Fruit fly (Drosophila melanogaster) whole organism, embryonic: Measurements from ENCODE around the gene Bug22.
A peak's percentile ranks its signal among the peaks of the same experiment; 100 is the strongest.

ENCODE experiments used
- Atf3 ChIP-seq: fragments of 200-800 bp; sonication (Bioruptor generic); optimal IDR thresholded peaks from 3 replicates; lab custom pipeline; 2016; ENCODE audit warnings: missing biosample characterization, missing genetic modification characterization
- B-H2 ChIP-seq: fragments of 200-800 bp; sonication (Bioruptor generic); optimal IDR thresholded peaks from 2 replicates; lab custom pipeline; 2018; ENCODE audit warnings: missing biosample characterization, mild to moderate bottlenecking, missing genetic modification characterization
- CG10366 ChIP-seq: fragments of 200-800 bp; sonication (Bioruptor generic); IDR thresholded peaks from 2 replicates; pipeline ENCODE4 v1.3.6; 2022; ENCODE audit warnings: missing biosample characterization, missing genetic modification characterization
- CG11723 ChIP-seq: fragments of 200-800 bp; sonication (Bioruptor generic); optimal IDR thresholded peaks from 2 replicates; lab custom pipeline; 2017; ENCODE audit warnings: missing biosample characterization, mild to moderate bottlenecking, missing genetic modification characterization
- CG12236 ChIP-seq: fragments of 200-800 bp; sonication (Bioruptor generic); optimal IDR thresholded peaks from 2 replicates; lab custom pipeline; 2016; ENCODE audit warnings: missing biosample characterization, missing genetic modification characterization
- CG1233 ChIP-seq: fragments of 200-800 bp; sonication (Bioruptor generic); optimal IDR thresholded peaks from 4 replicates; lab custom pipeline; 2018; ENCODE audit warnings: missing biosample characterization, mild to moderate bottlenecking, missing genetic modification characterization
- CG12942 ChIP-seq: fragments of 200-800 bp; sonication (Bioruptor generic); optimal IDR thresholded peaks from 3 replicates; lab custom pipeline; 2016; ENCODE audit warnings: missing biosample characterization, missing genetic modification characterization
- CG13123 ChIP-seq: fragments of 200-800 bp; sonication (Bioruptor generic); optimal IDR thresholded peaks from 2 replicates; lab custom pipeline; 2016; ENCODE audit warnings: missing biosample characterization, missing genetic modification characterization
- CG13775 ChIP-seq: fragments of 200-800 bp; sonication (Bioruptor generic); optimal IDR thresholded peaks from 3 replicates; lab custom pipeline; 2017; ENCODE audit warnings: missing biosample characterization, mild to moderate bottlenecking, missing genetic modification characterization
- CG14050 ChIP-seq: fragments of 200-800 bp; sonication (Bioruptor generic); IDR thresholded peaks from 3 replicates; pipeline ENCODE4 v1.3.6; 2022; ENCODE audit warnings: missing biosample characterization, missing genetic modification characterization
- CG15479 ChIP-seq: fragments of 200-800 bp; sonication (Bioruptor generic); optimal IDR thresholded peaks from 3 replicates; lab custom pipeline; 2019; ENCODE audit warnings: missing biosample characterization, mild to moderate bottlenecking, missing genetic modification characterization, moderate library complexity
- CG17612 ChIP-seq: fragments of 200-800 bp; sonication (Bioruptor generic); IDR thresholded peaks from 2 replicates; pipeline ENCODE4 v1.3.6; 2022; ENCODE audit warnings: missing biosample characterization, missing genetic modification characterization
- CG18599 ChIP-seq: fragments of 200-800 bp; sonication (Bioruptor generic); optimal IDR thresholded peaks from 3 replicates; lab custom pipeline; 2017; ENCODE audit warnings: missing biosample characterization, missing genetic modification characterization, mild to moderate bottlenecking, moderate library complexity, missing genetic modification reagents
- CG2678 ChIP-seq: fragments of 200-800 bp; sonication (Bioruptor generic); optimal IDR thresholded peaks from 3 replicates; lab custom pipeline; 2019; ENCODE audit warnings: missing biosample characterization, mild to moderate bottlenecking, missing genetic modification characterization, moderate library complexity
- CG32772 ChIP-seq: fragments of 200-800 bp; sonication (Bioruptor generic); IDR thresholded peaks from 2 replicates; pipeline ENCODE4 v1.3.6; 2022; ENCODE audit warnings: missing biosample characterization, missing genetic modification characterization
- CG4617 ChIP-seq: fragments of 200-800 bp; sonication (Bioruptor generic); optimal IDR thresholded peaks from 3 replicates; lab custom pipeline; 2016; ENCODE audit warnings: missing biosample characterization, missing genetic modification characterization, borderline replicate concordance
- CG4854 ChIP-seq: fragments of 200-800 bp; sonication (Bioruptor generic); optimal IDR thresholded peaks from 2 replicates; lab custom pipeline; 2016; ENCODE audit warnings: missing biosample characterization, missing genetic modification characterization, inconsistent platforms
- CG6175 ChIP-seq: fragments of 200-800 bp; sonication (Bioruptor generic); IDR thresholded peaks from 3 replicates; pipeline ENCODE4 v1.3.6; 2022; ENCODE audit warnings: missing biosample characterization, missing genetic modification characterization
- CG6765 ChIP-seq: fragments of 200-800 bp; sonication (Bioruptor generic); optimal IDR thresholded peaks from 3 replicates; lab custom pipeline; 2017; ENCODE audit warnings: missing biosample characterization, mild to moderate bottlenecking, missing genetic modification characterization
- CG6854 ChIP-seq: fragments of 200-800 bp; sonication (Bioruptor generic); optimal IDR thresholded peaks from 3 replicates; lab custom pipeline; 2017; ENCODE audit warnings: missing biosample characterization, mild to moderate bottlenecking, missing genetic modification characterization
- Deaf1 ChIP-seq: fragments of 200-800 bp; optimal IDR thresholded peaks from 3 replicates; lab custom pipeline; 2019; ENCODE audit warnings: missing biosample characterization, mild to moderate bottlenecking, missing genetic modification characterization, moderate library complexity
- Doc3 ChIP-seq: fragments of 200-800 bp; sonication (Bioruptor generic); IDR thresholded peaks from 3 replicates; pipeline ENCODE4 v1.3.6; 2022; ENCODE audit warnings: missing biosample characterization, missing genetic modification characterization; ENCODE audit not compliant: partially characterized antibody
- Hr78 ChIP-seq, 2 experiments: fragments of 200-800 bp in 1 of 2; fragments of >200 bp in 1 of 2; sonication (Bioruptor generic) in 1 of 2; optimal IDR thresholded peaks; 2 replicates each; lab custom pipeline; 2017 to 2019; ENCODE audit warnings: missing biosample characterization in 2 of 2, missing genetic modification characterization in 2 of 2, mild to moderate bottlenecking in 1 of 2, moderate library complexity in 1 of 2
- Lpt ChIP-seq: fragments of >200 bp; optimal IDR thresholded peaks from 2 replicates; lab custom pipeline; 2018; ENCODE audit warnings: missing biosample characterization, missing genetic modification characterization
- Meics ChIP-seq: fragments of 200-800 bp; sonication (Bioruptor generic); optimal IDR thresholded peaks from 2 replicates; lab custom pipeline; 2017; ENCODE audit warnings: missing biosample characterization, mild to moderate bottlenecking, missing genetic modification characterization
- Myb ChIP-seq: fragments of 200-800 bp; sonication (Bioruptor generic); optimal IDR thresholded peaks from 2 replicates; lab custom pipeline; 2016; ENCODE audit warnings: missing biosample characterization, missing genetic modification characterization
- Oaz ChIP-seq: fragments of 200-800 bp; sonication (Bioruptor generic); IDR thresholded peaks from 2 replicates; pipeline ENCODE4 v1.3.6; 2022; ENCODE audit warnings: missing biosample characterization, missing genetic modification characterization
- Rx ChIP-seq: fragments of 200-800 bp; sonication (Bioruptor generic); IDR thresholded peaks from 2 replicates; pipeline ENCODE4 v1.3.6; 2022; ENCODE audit warnings: missing biosample characterization, missing genetic modification characterization
- Sox102F ChIP-seq: fragments of 200-800 bp; sonication (Bioruptor generic); optimal IDR thresholded peaks from 2 replicates; lab custom pipeline; 2018; ENCODE audit warnings: missing biosample characterization, mild to moderate bottlenecking, missing genetic modification characterization, moderate library complexity
- ash1 ChIP-seq: fragments of 200-800 bp; sonication (Bioruptor generic); optimal IDR thresholded peaks from 2 replicates; lab custom pipeline; 2018; ENCODE audit warnings: missing biosample characterization, mild to moderate bottlenecking, missing genetic modification characterization
- bab2 ChIP-seq: fragments of 200-800 bp; sonication (Bioruptor generic); optimal IDR thresholded peaks from 2 replicates; lab custom pipeline; 2016; ENCODE audit warnings: missing biosample characterization, missing genetic modification characterization
- chif ChIP-seq, 2 experiments: fragments of 200-800 bp; sonication (Bioruptor generic); optimal IDR thresholded peaks; 3 replicates each; lab custom pipeline; 2016; ENCODE audit warnings: missing biosample characterization in 2 of 2, missing genetic modification characterization in 2 of 2
- ftz-f1 ChIP-seq: fragments of 200-800 bp; sonication (Bioruptor generic); optimal IDR thresholded peaks from 2 replicates; lab custom pipeline; 2016; ENCODE audit warnings: missing biosample characterization, missing genetic modification characterization
- h ChIP-seq: fragments of >200 bp; optimal IDR thresholded peaks from 2 replicates; lab custom pipeline; 2017
- kah ChIP-seq: fragments of 200-800 bp; sonication (Bioruptor generic); optimal IDR thresholded peaks from 2 replicates; lab custom pipeline; 2018; ENCODE audit warnings: missing biosample characterization, mild to moderate bottlenecking, missing genetic modification characterization
- lov ChIP-seq, 2 experiments: fragments of 200-800 bp in 1 of 2; fragments of >200 bp in 1 of 2; sonication (Bioruptor generic) in 1 of 2; IDR thresholded peaks in 1 of 2; optimal IDR thresholded peaks in 1 of 2; 2 replicates in 1 of 2; 3 replicates in 1 of 2; pipeline versions ENCODE4 v1.3.6 to Lab custom; 2017 to 2022; ENCODE audit warnings: missing biosample characterization in 1 of 2, missing genetic modification characterization in 1 of 2
- mld ChIP-seq: fragments of 200-800 bp; sonication (Bioruptor generic); IDR thresholded peaks from 3 replicates; pipeline ENCODE4 v1.3.6; 2022; ENCODE audit warnings: missing biosample characterization, missing genetic modification characterization; ENCODE audit not compliant: partially characterized antibody
- nerfin-2 ChIP-seq: fragments of 200-800 bp; sonication (Bioruptor generic); IDR thresholded peaks from 2 replicates; pipeline ENCODE4 v1.3.6; 2022; ENCODE audit warnings: missing biosample characterization, missing genetic modification characterization; ENCODE audit not compliant: partially characterized antibody
- phol ChIP-seq: fragments of 200-800 bp; sonication (Bioruptor generic); optimal IDR thresholded peaks from 3 replicates; lab custom pipeline; 2018; ENCODE audit warnings: missing biosample characterization, mild to moderate bottlenecking, missing genetic modification characterization, moderate library complexity
- sc ChIP-seq, 3 experiments: fragments of >200 bp in 2 of 3; fragments of 200-800 bp in 1 of 3; sonication (Bioruptor generic) in 1 of 3; optimal IDR thresholded peaks; 2 replicates in 2 of 3; 3 replicates in 1 of 3; lab custom pipeline; 2017; ENCODE audit warnings: mild to moderate bottlenecking in 1 of 3, missing biosample characterization in 1 of 3, missing genetic modification characterization in 1 of 3, missing genetic modification reagents in 1 of 3
- shn ChIP-seq: fragments of 200-800 bp; sonication (Bioruptor generic); optimal IDR thresholded peaks from 3 replicates; lab custom pipeline; 2016; ENCODE audit warnings: missing biosample characterization, missing genetic modification characterization
- sim ChIP-seq: fragments of 200-800 bp; sonication (Bioruptor generic); IDR thresholded peaks from 2 replicates; pipeline ENCODE4 v1.3.6; 2022; ENCODE audit warnings: missing biosample characterization, missing genetic modification characterization
- slbo ChIP-seq: fragments of 200-800 bp; sonication (Bioruptor generic); IDR thresholded peaks from 2 replicates; pipeline ENCODE4 v1.3.6; 2022; ENCODE audit warnings: missing biosample characterization, missing genetic modification characterization
- so ChIP-seq: fragments of 200-800 bp; sonication (Bioruptor generic); IDR thresholded peaks from 3 replicates; pipeline ENCODE4 v1.3.6; 2022; ENCODE audit warnings: missing biosample characterization, missing genetic modification characterization
- stc ChIP-seq: fragments of 200-800 bp; sonication (Bioruptor generic); IDR thresholded peaks from 2 replicates; pipeline ENCODE4 v1.3.6; 2022; ENCODE audit warnings: missing biosample characterization, missing genetic modification characterization
- tio ChIP-seq: fragments of 200-800 bp; sonication (Bioruptor generic); optimal IDR thresholded peaks from 2 replicates; lab custom pipeline; 2017; ENCODE audit warnings: missing biosample characterization, missing genetic modification characterization, inconsistent platforms
- zen2 ChIP-seq: fragments of 200-800 bp; sonication (Bioruptor generic); IDR thresholded peaks from 3 replicates; pipeline ENCODE4 v1.3.6; 2022; ENCODE audit warnings: missing biosample characterization, missing genetic modification characterization; ENCODE audit not compliant: partially characterized antibody

Gene Bug22

DNA sequence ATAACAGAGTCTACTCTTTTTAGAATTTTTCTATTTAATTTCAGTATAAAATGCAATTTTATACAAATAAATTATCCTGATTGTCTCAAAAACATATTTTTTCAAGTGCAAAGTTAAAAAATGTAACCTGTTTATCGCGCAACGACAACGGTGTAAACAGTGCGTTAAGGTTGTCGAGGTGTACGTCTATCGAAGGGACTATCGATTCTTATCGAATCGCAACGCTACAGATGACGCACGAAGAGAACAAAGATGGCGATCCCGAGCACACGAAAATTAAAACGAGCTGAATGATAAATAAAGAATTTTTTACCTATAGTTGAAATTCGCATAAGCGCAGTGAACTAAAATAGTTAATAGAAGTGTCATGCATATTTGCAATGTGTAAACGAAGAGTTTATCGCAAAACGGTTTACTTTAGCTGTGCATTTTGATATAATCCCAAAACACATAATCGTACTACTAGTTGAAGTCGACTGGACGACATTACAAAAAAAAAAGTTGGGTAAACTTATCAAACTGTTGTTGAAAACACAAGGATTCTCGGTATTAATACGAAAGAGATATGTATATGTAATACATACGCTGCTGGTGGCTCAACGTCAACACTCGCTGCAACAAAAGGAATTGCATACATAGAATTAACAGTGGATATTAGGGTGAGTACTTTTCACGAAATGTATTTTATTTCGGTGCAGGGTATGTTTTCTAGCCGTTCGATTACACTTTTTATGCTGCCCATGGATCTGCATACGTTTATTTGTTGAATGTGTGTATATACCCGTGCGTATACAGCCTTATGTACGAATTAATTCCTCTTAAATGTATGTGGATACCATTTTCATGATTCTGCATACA, 42.6 kb downstream of the Bug22 start, which contains the start of gene da (continued):
- TF ChIP-seq CG12942 (GFP tag; lab: Kevin White, UChicago) (peak; percentile 22), stc (peak; percentile 70), CG14050 (GFP tag; lab: Robert Waterston, UW) (no peak), CG15479 (peak; percentile 81), lov (optimal IDR thresholded peaks at IDR 0.05; lab: Kevin White, UChicago) (no peak), lov (GFP tag; IDR thresholded peaks at IDR 0.05; lab: Robert Waterston, UW) (peak; percentile 64; the same call in 1 of the 3 replicates), Doc3 (GFP tag; lab: Robert Waterston, UW) (no peak), Rx (GFP tag; lab: Robert Waterston, UW) (no peak; the same call in 1 of the 2 replicates), tio (no peak), CG11723 (GFP tag; lab: Kevin White, UChicago) (peak; percentile 77), CG10366 (peak; percentile 63; the same call in 1 of the 2 replicates), nerfin-2 (peak; percentile 65), CG4854 (GFP tag; lab: Kevin White, UChicago) (peak; percentile 8), Oaz (GFP tag; lab: Robert Waterston, UW) (no peak), so (GFP tag; lab: Robert Waterston, UW) (no peak), CG32772 (no peak; the same call in 1 of the 2 replicates), ash1 (GFP tag; lab: Kevin White, UChicago) (peak; percentile 6), CG6765 (peak; percentile 25), Hr78 (GFP tag; optimal IDR thresholded peaks at IDR 0.05; lab: Kevin White, UChicago) (peak in 1 of 2 experiments; percentile 8), CG18599 (GFP tag; lab: Kevin White, UChicago) (peak; percentile 45), Sox102F (GFP tag; lab: Kevin White, UChicago) (no peak), sc (optimal IDR thresholded peaks at IDR 0.05; lab: Kevin White, UChicago) (no peak), sc (GFP tag; optimal IDR thresholded peaks at IDR 0.05; lab: Kevin White, UChicago) (no peak), CG6854 (GFP tag; lab: Kevin White, UChicago) (peak; percentile 38), CG17612 (GFP tag; lab: Robert Waterston, UW) (no peak), Meics (GFP tag; lab: Kevin White, UChicago) (peak; percentile 61), bab2 (GFP tag; lab: Kevin White, UChicago) (no peak), CG4617 (GFP tag; lab: Kevin White, UChicago) (peak; percentile 49), CG6175 (no peak), zen2 (no peak), CG12236 (GFP tag; lab: Kevin White, UChicago) (peak; percentile 48), kah (GFP tag; lab: Kevin White, UChicago) (peak; percentile 7), shn (peak; percentile 7), h (lab: Kevin White, UChicago) (no peak), Lpt (GFP tag; lab: Kevin White, UChicago) (no peak), chif (GFP tag; optimal IDR thresholded peaks at IDR 0.05; lab: Kevin White, UChicago) (peak; percentile 44 to 55), mld (GFP tag; lab: Robert Waterston, UW) (no peak), slbo (GFP tag; lab: Robert Waterston, UW) (peak; percentile 74), Atf3 (GFP tag; lab: Kevin White, UChicago) (peak; percentile 72), CG13123 (GFP tag; lab: Kevin White, UChicago) (peak; percentile 51), ftz-f1 (GFP tag; lab: Kevin White, UChicago) (no peak), CG2678 (tag; lab: Kevin White, UChicago) (peak; percentile 63), Myb (GFP tag; lab: Kevin White, UChicago) (peak; percentile 29), Deaf1 (tag; lab: Kevin White, UChicago) (peak; percentile 98), B-H2 (GFP tag; lab: Kevin White, UChicago) (peak; percentile 54), CG1233 (GFP tag; lab: Kevin White, UChicago) (no peak), phol (tag; lab: Kevin White, UChicago) (peak; percentile 100), sim (GFP tag; lab: Robert Waterston, UW) (no peak), CG13775 (peak; percentile 49)
